Fruit fly (Drosophila melanogaster) whole organism, embryonic: ENCODE data around the gene CG44362.

Experiments
- pan ChIP-seq, 4 experiments: fragments of >200 bp in 3 of 4; fragments of 200-800 bp in 1 of 4; sonication (Bioruptor generic) in 1 of 4; optimal IDR thresholded peaks in 3 of 4; IDR thresholded peaks in 1 of 4; 2 replicates each; pipeline versions ENCODE4 v1.3.6 to Lab custom; 2017 to 2022; ENCODE audit warnings: missing biosample characterization in 2 of 4, missing genetic modification characterization in 2 of 4, mixed read lengths in 1 of 4
- zen ChIP-seq: fragments of 200-800 bp; sonication (Bioruptor generic); optimal IDR thresholded peaks from 3 replicates; lab custom pipeline; 2018; ENCODE audit warnings: missing biosample characterization, mild to moderate bottlenecking, missing genetic modification characterization, moderate library complexity

- TF ChIP-seq pan (optimal IDR thresholded peaks at IDR 0.05; lab: Kevin White, UChicago) (no peak), pan (GFP tag; optimal IDR thresholded peaks at IDR 0.05 in 1 of 2, IDR thresholded peaks at IDR 0.05 in 1 of 2) (peak in 1 of 2 experiments; percentile 66), zen (tag; lab: Kevin White, UChicago) (peak; percentile 57)
These were observed 43.0 kb upstream of the CG44362 start for dm6 chr3L:11354298-11354757.
